Worm (Caenorhabditis elegans) whole organism, L3 larva: ENCODE data around the gene F56C3.4.
A peak's percentile ranks its signal among the peaks of the same experiment; 100 is the strongest.

ENCODE experiments used
- R02D3.7 ChIP-seq: fragments of 150-350 bp; optimal IDR thresholded peaks from 2 replicates; lab custom pipeline; 2014; ENCODE audit warnings: missing biosample characterization, missing genetic modification characterization
- ama-1 ChIP-seq: fragments of 150-350 bp; optimal IDR thresholded peaks from 2 replicates; lab custom pipeline; 2018
- ceh-28 ChIP-seq: fragments of 150-350 bp; optimal IDR thresholded peaks from 2 replicates; lab custom pipeline; 2014; ENCODE audit warnings: missing biosample characterization, missing genetic modification reagents, missing genetic modification characterization
- ceh-9 ChIP-seq: sonication (generic microtip); optimal IDR thresholded peaks from 2 replicates; lab custom pipeline; 2018; ENCODE audit warnings: missing biosample characterization, missing genetic modification characterization
- daf-12 ChIP-seq: fragments of 150-350 bp; optimal IDR thresholded peaks from 2 replicates; lab custom pipeline; 2014; ENCODE audit warnings: missing biosample characterization, missing genetic modification reagents, missing genetic modification characterization
- elt-1 ChIP-seq: fragments of 150-350 bp; optimal IDR thresholded peaks from 2 replicates; lab custom pipeline; 2014; ENCODE audit warnings: missing biosample characterization, missing genetic modification characterization
- elt-2 ChIP-seq: sonication (generic microtip); optimal IDR thresholded peaks from 2 replicates; lab custom pipeline; 2016; ENCODE audit warnings: missing genetic modification reagents, mild to moderate bottlenecking, missing genetic modification characterization, missing compliant biosample characterization
- eor-1 ChIP-seq, 2 experiments: fragments of 150-350 bp; optimal IDR thresholded peaks; 2 replicates each; lab custom pipeline; 2014 to 2018; ENCODE audit warnings: missing biosample characterization in 2 of 2, missing genetic modification characterization in 2 of 2
- fos-1 ChIP-seq: fragments of 150-350 bp; optimal IDR thresholded peaks from 2 replicates; lab custom pipeline; 2014; ENCODE audit warnings: missing biosample characterization, missing genetic modification characterization
- hmg-11 ChIP-seq: sonication (generic microtip); optimal IDR thresholded peaks from 2 replicates; lab custom pipeline; 2016; ENCODE audit warnings: missing genetic modification characterization, missing compliant biosample characterization
- jun-1 ChIP-seq: fragments of 150-350 bp; optimal IDR thresholded peaks from 2 replicates; lab custom pipeline; 2014; ENCODE audit warnings: missing biosample characterization, missing genetic modification reagents, missing genetic modification characterization
- lin-15B ChIP-seq: fragments of 150-350 bp; optimal IDR thresholded peaks from 2 replicates; lab custom pipeline; 2014; ENCODE audit warnings: missing biosample characterization, missing genetic modification characterization
- lin-39 ChIP-seq: fragments of 150-350 bp; optimal IDR thresholded peaks from 2 replicates; lab custom pipeline; 2018; ENCODE audit warnings: missing biosample characterization, missing genetic modification reagents, missing genetic modification characterization
- mml-1 ChIP-seq: fragments of 150-350 bp; sonication (generic microtip); optimal IDR thresholded peaks from 3 replicates; lab custom pipeline; 2014; ENCODE audit warnings: missing biosample characterization, missing genetic modification characterization
- nfya-1 ChIP-seq: sonication (generic microtip); optimal IDR thresholded peaks from 2 replicates; lab custom pipeline; 2017; ENCODE audit warnings: missing genetic modification characterization, mild to moderate bottlenecking, missing compliant biosample characterization, antibody characterized with exemption, moderate library complexity; ENCODE audit not compliant: insufficient read depth
- nhr-12 ChIP-seq: fragments of 150-350 bp; optimal IDR thresholded peaks from 2 replicates; lab custom pipeline; 2014; ENCODE audit warnings: missing biosample characterization, missing genetic modification characterization
- nhr-23 ChIP-seq: fragments of 150-350 bp; optimal IDR thresholded peaks from 2 replicates; lab custom pipeline; 2014; ENCODE audit warnings: missing biosample characterization, missing genetic modification reagents, missing genetic modification characterization
- nhr-25 ChIP-seq: sonication (generic microtip); optimal IDR thresholded peaks from 2 replicates; lab custom pipeline; 2017; ENCODE audit warnings: missing biosample characterization, missing genetic modification characterization
- nhr-28 ChIP-seq: fragments of 150-350 bp; optimal IDR thresholded peaks from 2 replicates; lab custom pipeline; 2014; ENCODE audit warnings: missing biosample characterization, missing genetic modification characterization
- nhr-43 ChIP-seq: sonication (generic microtip); optimal IDR thresholded peaks from 2 replicates; lab custom pipeline; 2016; ENCODE audit warnings: mild to moderate bottlenecking, missing genetic modification characterization, missing compliant biosample characterization; ENCODE audit not compliant: poor library complexity, severe bottlenecking
- nhr-67 ChIP-seq: fragments of 150-350 bp; optimal IDR thresholded peaks from 2 replicates; lab custom pipeline; 2014; ENCODE audit warnings: missing biosample characterization, missing genetic modification characterization
- nhr-76 ChIP-seq: fragments of 150-350 bp; sonication (generic microtip); optimal IDR thresholded peaks from 5 replicates; lab custom pipeline; 2014; ENCODE audit warnings: missing biosample characterization, missing genetic modification characterization
- nhr-77 ChIP-seq: fragments of 150-350 bp; optimal IDR thresholded peaks from 2 replicates; lab custom pipeline; 2014; ENCODE audit warnings: missing biosample characterization, missing genetic modification characterization
- pha-4 ChIP-seq: fragments of 150-350 bp; optimal IDR thresholded peaks from 2 replicates; lab custom pipeline; 2014; ENCODE audit warnings: missing biosample characterization, missing genetic modification reagents, missing genetic modification characterization
- pqm-1 ChIP-seq: fragments of 150-350 bp; optimal IDR thresholded peaks from 2 replicates; lab custom pipeline; 2017; ENCODE audit warnings: missing biosample characterization, missing genetic modification characterization, inconsistent platforms
- sea-2 ChIP-seq: fragments of 150-350 bp; sonication (generic microtip); optimal IDR thresholded peaks from 4 replicates; lab custom pipeline; 2014; ENCODE audit warnings: missing biosample characterization, missing genetic modification reagents, missing genetic modification characterization
- skn-1 ChIP-seq: fragments of 150-350 bp; optimal IDR thresholded peaks from 2 replicates; lab custom pipeline; 2014; ENCODE audit warnings: missing biosample characterization, missing genetic modification characterization
- snpc-4 ChIP-seq: fragments of 150-350 bp; optimal IDR thresholded peaks from 2 replicates; lab custom pipeline; 2014; ENCODE audit warnings: missing biosample characterization, missing genetic modification characterization
- tbx-2 ChIP-seq: sonication (generic microtip); optimal IDR thresholded peaks from 2 replicates; lab custom pipeline; 2016; ENCODE audit warnings: mild to moderate bottlenecking, missing genetic modification characterization, missing compliant biosample characterization
- unc-39 ChIP-seq: sonication (generic microtip); optimal IDR thresholded peaks from 4 replicates; lab custom pipeline; 2017; ENCODE audit warnings: missing biosample characterization, missing genetic modification characterization
- zag-1 ChIP-seq: fragments of 150-350 bp; optimal IDR thresholded peaks from 2 replicates; lab custom pipeline; 2014; ENCODE audit warnings: missing biosample characterization, missing genetic modification characterization
- ztf-11 ChIP-seq: fragments of 150-350 bp; optimal IDR thresholded peaks from 2 replicates; lab custom pipeline; 2014; ENCODE audit warnings: missing biosample characterization, missing genetic modification characterization
- ztf-4 ChIP-seq: fragments of 150-350 bp; optimal IDR thresholded peaks from 2 replicates; lab custom pipeline; 2014; ENCODE audit warnings: missing biosample characterization, missing genetic modification characterization

F56C3.4 gene

DNA sequence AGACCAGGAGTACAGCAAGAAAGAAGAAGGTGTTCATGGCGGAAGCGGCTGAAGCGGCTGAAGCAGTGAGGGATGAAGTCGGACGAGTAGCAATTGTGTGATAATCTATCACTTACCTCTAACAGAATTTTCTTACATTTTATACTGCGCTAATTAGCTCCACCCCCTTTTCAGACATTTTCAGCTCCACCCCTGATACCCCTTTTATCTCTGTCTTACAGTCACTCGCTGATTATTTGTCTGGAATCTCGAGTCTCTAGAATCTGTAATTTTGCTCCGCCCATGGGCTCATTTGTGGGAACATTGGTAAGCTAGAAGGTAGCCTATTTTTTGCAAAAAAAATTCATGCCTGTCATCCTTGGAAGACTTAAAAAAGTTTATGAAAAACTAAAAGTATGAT, 16.2 kb downstream of the F56C3.4 start, which contains the start of gene ins-39:
ins-39 (minus strand) TSS at position 101 of the 400 bp plus-strand sequence.
- TF ChIP-seq ceh-28 (tag; lab: Kevin White, UChicago) (no peak), nhr-76 (tag; lab: Kevin White, UChicago) (no peak), ama-1 (lab: Kevin White, UChicago) (no peak), nhr-12 (tag; lab: Kevin White, UChicago) (no peak), nhr-25 (no peak)

- peak; percentile 42 for TF ChIP-seq nhr-23 (tag; lab: Kevin White, UChicago)
- TF ChIP-seq tbx-2: peak; percentile 9
- TF ChIP-seq skn-1 (tag; lab: Kevin White, UChicago): no peak
- TF ChIP-seq fos-1 (tag; lab: Kevin White, UChicago): no peak
- TF ChIP-seq elt-1 (tag; lab: Kevin White, UChicago): peak; percentile 91
- no peak for TF ChIP-seq daf-12 (tag; lab: Kevin White, UChicago)
- TF ChIP-seq hmg-11 (tag; lab: Kevin White, UChicago): peak; percentile 22
- TF ChIP-seq nhr-43 (tag; lab: Kevin White, UChicago): peak; percentile 52
- no peak for TF ChIP-seq ztf-11 (tag; lab: Kevin White, UChicago)
- TF ChIP-seq nhr-25: peak; percentile 45
- TF ChIP-seq lin-39: no peak
- TF ChIP-seq sea-2 (GFP tag; lab: Kevin White, UChicago): no peak
- peak; percentile 4 for TF ChIP-seq pha-4 (tag; lab: Kevin White, UChicago)
- TF ChIP-seq R02D3.7 (tag; lab: Kevin White, UChicago): no peak
- no peak for TF ChIP-seq nhr-28 (tag; lab: Kevin White, UChicago)
Measured at ce11 chrX:1338906-1339673, 21.4 kb downstream of the F56C3.4 start.

ce11 chrX:1337834-1338233, 22.7 kb downstream of the F56C3.4 start:
- TF ChIP-seq hmg-11 (tag; lab: Kevin White, UChicago): no peak
- peak; percentile 18 for TF ChIP-seq pha-4 (tag; lab: Kevin White, UChicago)
- no peak for TF ChIP-seq snpc-4 (tag; lab: Kevin White, UChicago)
- TF ChIP-seq jun-1 (tag; lab: Kevin White, UChicago): no peak
- peak; percentile 58 for TF ChIP-seq elt-2 (tag; lab: Kevin White, UChicago)
- TF ChIP-seq zag-1 (tag; lab: Kevin White, UChicago): no peak
- TF ChIP-seq pqm-1: peak; percentile 56
- TF ChIP-seq ama-1 (lab: Kevin White, UChicago): no peak
- TF ChIP-seq lin-39: no peak

- peak; percentile 65 for TF ChIP-seq pha-4 (tag; lab: Kevin White, UChicago)
- TF ChIP-seq nfya-1 (tag; lab: Kevin White, UChicago): peak; percentile 6
- TF ChIP-seq mml-1 (tag; lab: Kevin White, UChicago): no peak
- no peak for TF ChIP-seq nhr-43 (tag; lab: Kevin White, UChicago)
- TF ChIP-seq ceh-28 (tag; lab: Kevin White, UChicago): no peak
- no peak for TF ChIP-seq ceh-9
- peak; percentile 96 for TF ChIP-seq pqm-1
- TF ChIP-seq jun-1 (tag; lab: Kevin White, UChicago): peak; percentile 29
- TF ChIP-seq eor-1 (tag; optimal IDR thresholded peaks at IDR 0.05; lab: Kevin White, UChicago): no peak
- TF ChIP-seq elt-2 (tag; lab: Kevin White, UChicago): peak; percentile 97
- TF ChIP-seq, all 47 proteins: peak for 5
Measured at ce11 chrX:1337009-1337408, 23.5 kb downstream of the F56C3.4 start, which contains the start of gene ttr-37. TSS of gene ttr-37 (minus strand) at chrX:1337175.

ce11 chrX:1329847-1330246, 30.7 kb downstream of the F56C3.4 start, which contains the start of gene F21E9.2:
TSS of gene F21E9.2 (minus strand) at chrX:1329947.
- no peak for TF ChIP-seq unc-39
- TF ChIP-seq nhr-23 (tag; lab: Kevin White, UChicago): no peak
- no peak for TF ChIP-seq ztf-4 (tag; lab: Kevin White, UChicago)
- no peak for TF ChIP-seq ama-1 (lab: Kevin White, UChicago)
- no peak for TF ChIP-seq nhr-77 (tag; lab: Kevin White, UChicago)
- TF ChIP-seq ceh-28 (tag; lab: Kevin White, UChicago): no peak
- no peak for TF ChIP-seq lin-15B
- no peak for TF ChIP-seq nhr-67 (tag; lab: Kevin White, UChicago)
- no peak for TF ChIP-seq ceh-9
- no peak for TF ChIP-seq nhr-76 (tag; lab: Kevin White, UChicago)
- TF ChIP-seq zag-1 (tag; lab: Kevin White, UChicago): no peak
- TF ChIP-seq nhr-12 (tag; lab: Kevin White, UChicago): no peak
- TF ChIP-seq, all 47 proteins: peak for 0
